Worm (Caenorhabditis elegans) whole organism, L1 larva: Measurements from ENCODE around the gene drr-1.

Experiments used
- C16A3.4 ChIP-seq: fragments of 150-350 bp; optimal IDR thresholded peaks from 2 replicates; lab custom pipeline; 2014; ENCODE audit warnings: missing biosample characterization, missing genetic modification characterization
- Y116A8C.19 ChIP-seq: sonication (generic microtip); optimal IDR thresholded peaks from 2 replicates; lab custom pipeline; 2016; ENCODE audit warnings: missing compliant biosample characterization, missing genetic modification characterization, borderline replicate concordance
- aha-1 ChIP-seq: fragments of 150-350 bp; optimal IDR thresholded peaks from 2 replicates; lab custom pipeline; 2014; ENCODE audit warnings: missing biosample characterization, missing genetic modification characterization
- alr-1 ChIP-seq: fragments of 200-800 bp; sonication (Bioruptor generic); optimal IDR thresholded peaks from 2 replicates; lab custom pipeline; 2018; ENCODE audit warnings: borderline replicate concordance, mild to moderate bottlenecking, missing genetic modification characterization, missing compliant biosample characterization
- aly-2 ChIP-seq: fragments of 150-350 bp; optimal IDR thresholded peaks from 2 replicates; lab custom pipeline; 2014; ENCODE audit warnings: missing biosample characterization, missing genetic modification characterization
- ama-1 ChIP-seq: fragments of 150-350 bp; optimal IDR thresholded peaks from 2 replicates; lab custom pipeline; 2014
- ceh-82 ChIP-seq, 3 experiments: fragments of 150-350 bp in 1 of 3; sonication (generic microtip) in 2 of 3; optimal IDR thresholded peaks; 2 replicates each; lab custom pipeline; 2014 to 2017; ENCODE audit warnings: missing biosample characterization in 3 of 3, missing genetic modification characterization in 3 of 3
- ceh-88 ChIP-seq: fragments of 200-800 bp; sonication (Bioruptor generic); IDR thresholded peaks from 2 replicates; pipeline ENCODE4 v1.3.6; 2022; ENCODE audit warnings: missing genetic modification characterization, missing compliant biosample characterization
- ceh-90 ChIP-seq: sonication (generic microtip); optimal IDR thresholded peaks from 2 replicates; lab custom pipeline; 2016; ENCODE audit warnings: missing genetic modification characterization, missing compliant biosample characterization
- dsc-1 ChIP-seq: sonication (generic microtip); optimal IDR thresholded peaks from 2 replicates; lab custom pipeline; 2016; ENCODE audit warnings: mild to moderate bottlenecking, missing genetic modification characterization, missing compliant biosample characterization
- egl-13 ChIP-seq: sonication (generic microtip); optimal IDR thresholded peaks from 2 replicates; lab custom pipeline; 2016; ENCODE audit warnings: missing genotype, missing genetic modification reagents, missing genetic modification characterization, missing compliant biosample characterization
- elt-2 ChIP-seq: sonication (generic microtip); optimal IDR thresholded peaks from 2 replicates; lab custom pipeline; 2016; ENCODE audit warnings: missing genetic modification characterization, mild to moderate bottlenecking, inconsistent platforms, missing compliant biosample characterization, missing genetic modification reagents
- ets-5 ChIP-seq: fragments of 200-800 bp; sonication (Bioruptor generic); IDR thresholded peaks from 2 replicates; pipeline ENCODE4 v1.3.6; 2022; ENCODE audit warnings: missing genetic modification characterization, missing compliant biosample characterization
- fkh-4 ChIP-seq: sonication (generic microtip); optimal IDR thresholded peaks from 2 replicates; lab custom pipeline; 2016; ENCODE audit warnings: missing compliant biosample characterization, missing genetic modification characterization, borderline replicate concordance
- fkh-8 ChIP-seq: sonication (generic microtip); optimal IDR thresholded peaks from 2 replicates; lab custom pipeline; 2016; ENCODE audit warnings: mild to moderate bottlenecking, missing genetic modification characterization, missing compliant biosample characterization
- fos-1 ChIP-seq: fragments of 150-350 bp; optimal IDR thresholded peaks from 2 replicates; lab custom pipeline; 2014; ENCODE audit warnings: missing biosample characterization, missing genetic modification characterization
- grh-1 ChIP-seq: fragments of 200-800 bp; sonication (Bioruptor generic); IDR thresholded peaks from 2 replicates; pipeline ENCODE4 v1.3.6; 2022; ENCODE audit warnings: missing genetic modification reagents, missing genetic modification characterization, missing compliant biosample characterization
- hlh-17 ChIP-seq: fragments of 200-800 bp; sonication (Bioruptor generic); optimal IDR thresholded peaks from 2 replicates; lab custom pipeline; 2018; ENCODE audit warnings: missing genetic modification characterization, mild to moderate bottlenecking, missing compliant biosample characterization, moderate library complexity, borderline replicate concordance
- irx-1 ChIP-seq: sonication (generic microtip); optimal IDR thresholded peaks from 2 replicates; lab custom pipeline; 2016; ENCODE audit warnings: missing genetic modification characterization, missing compliant biosample characterization
- isw-1 ChIP-seq: fragments of 200-800 bp; sonication (Bioruptor generic); IDR thresholded peaks from 2 replicates; pipeline ENCODE4 v1.3.6; 2022; ENCODE audit warnings: missing genetic modification characterization, missing compliant biosample characterization
- jun-1 ChIP-seq: fragments of 150-350 bp; optimal IDR thresholded peaks from 2 replicates; lab custom pipeline; 2014; ENCODE audit warnings: missing biosample characterization, missing genetic modification reagents, missing genetic modification characterization
- lin-13 ChIP-seq: fragments of 150-350 bp; optimal IDR thresholded peaks from 2 replicates; lab custom pipeline; 2014; ENCODE audit warnings: missing biosample characterization, missing genetic modification reagents, missing genetic modification characterization
- lin-14 ChIP-seq: fragments of 200-800 bp; sonication (Bioruptor generic); optimal IDR thresholded peaks from 2 replicates; lab custom pipeline; 2018; ENCODE audit warnings: mild to moderate bottlenecking, missing genetic modification characterization, moderate library complexity, missing compliant biosample characterization
- lin-15B ChIP-seq: fragments of 150-350 bp; sonication (generic microtip); optimal IDR thresholded peaks from 3 replicates; lab custom pipeline; 2014; ENCODE audit warnings: missing biosample characterization, missing genetic modification characterization
- lir-3 ChIP-seq: sonication (generic microtip); optimal IDR thresholded peaks from 2 replicates; lab custom pipeline; 2016; ENCODE audit warnings: mild to moderate bottlenecking, missing genetic modification characterization, moderate library complexity, missing compliant biosample characterization; ENCODE audit not compliant: poor library complexity
- lsy-2 ChIP-seq, 2 experiments: fragments of 150-350 bp; optimal IDR thresholded peaks; 2 replicates each; lab custom pipeline; 2014; ENCODE audit warnings: missing biosample characterization in 2 of 2, missing genetic modification characterization in 2 of 2
- mab-9 ChIP-seq: fragments of 200-800 bp; sonication (Bioruptor generic); IDR thresholded peaks from 2 replicates; pipeline ENCODE4 v1.3.6; 2022; ENCODE audit warnings: missing genetic modification reagents, missing genetic modification characterization, missing compliant biosample characterization
- mdl-1 ChIP-seq, 2 experiments: fragments of 150-350 bp; optimal IDR thresholded peaks; 2 replicates each; lab custom pipeline; 2014 to 2017; ENCODE audit warnings: missing biosample characterization in 2 of 2, missing genetic modification characterization in 2 of 2, inconsistent platforms in 1 of 2
- mef-2 ChIP-seq: fragments of 150-350 bp; optimal IDR thresholded peaks from 2 replicates; lab custom pipeline; 2014; ENCODE audit warnings: missing biosample characterization, missing genetic modification characterization
- mep-1 ChIP-seq: fragments of 150-350 bp; optimal IDR thresholded peaks from 2 replicates; lab custom pipeline; 2014; ENCODE audit warnings: missing biosample characterization, missing genetic modification characterization
- nhr-12 ChIP-seq: sonication (generic microtip); optimal IDR thresholded peaks from 2 replicates; lab custom pipeline; 2017; ENCODE audit warnings: missing biosample characterization, missing genetic modification characterization
- nhr-19 ChIP-seq: fragments of 200-800 bp; sonication (Bioruptor generic); conservative IDR thresholded peaks from 2 replicates; pipeline ENCODE4 v1.3.6; 2022; ENCODE audit warnings: missing genetic modification characterization, missing compliant biosample characterization
- nhr-20 ChIP-seq: sonication (generic microtip); optimal IDR thresholded peaks from 2 replicates; lab custom pipeline; 2016; ENCODE audit warnings: mild to moderate bottlenecking, missing genetic modification characterization, missing compliant biosample characterization
- nhr-237 ChIP-seq: fragments of 150-350 bp; optimal IDR thresholded peaks from 2 replicates; lab custom pipeline; 2014; ENCODE audit warnings: missing biosample characterization, missing genetic modification characterization
- nhr-28 ChIP-seq: fragments of 150-350 bp; optimal IDR thresholded peaks from 2 replicates; lab custom pipeline; 2014; ENCODE audit warnings: missing biosample characterization, missing genetic modification characterization
- nhr-47 ChIP-seq: sonication (generic microtip); optimal IDR thresholded peaks from 2 replicates; lab custom pipeline; 2016; ENCODE audit warnings: mild to moderate bottlenecking, missing genetic modification characterization, moderate library complexity, missing compliant biosample characterization
- pag-3 ChIP-seq: sonication (generic microtip); optimal IDR thresholded peaks from 2 replicates; lab custom pipeline; 2017; ENCODE audit warnings: missing genetic modification characterization, mild to moderate bottlenecking, missing compliant biosample characterization, antibody characterized with exemption, borderline replicate concordance; ENCODE audit not compliant: insufficient read depth
- pqm-1 ChIP-seq: sonication (generic microtip); optimal IDR thresholded peaks from 3 replicates; lab custom pipeline; 2017; ENCODE audit warnings: missing biosample characterization, missing genetic modification characterization
- rnt-1 ChIP-seq: sonication (generic microtip); optimal IDR thresholded peaks from 2 replicates; lab custom pipeline; 2016; ENCODE audit warnings: mild to moderate bottlenecking, missing genetic modification characterization, moderate library complexity, missing compliant biosample characterization
- snpc-4 ChIP-seq: fragments of 150-350 bp; optimal IDR thresholded peaks from 2 replicates; lab custom pipeline; 2014; ENCODE audit warnings: missing biosample characterization, missing genetic modification characterization
- sptf-1 ChIP-seq: fragments of 150-350 bp; optimal IDR thresholded peaks from 2 replicates; lab custom pipeline; 2014; ENCODE audit warnings: missing biosample characterization, missing genetic modification characterization
- tbx-2 ChIP-seq: sonication (generic microtip); optimal IDR thresholded peaks from 2 replicates; lab custom pipeline; 2016; ENCODE audit warnings: missing genetic modification characterization, missing compliant biosample characterization
- unc-30 ChIP-seq: sonication (generic microtip); optimal IDR thresholded peaks from 2 replicates; lab custom pipeline; 2017; ENCODE audit warnings: missing biosample characterization, missing genetic modification characterization
- unc-62 ChIP-seq: fragments of 150-350 bp; optimal IDR thresholded peaks from 2 replicates; lab custom pipeline; 2014; ENCODE audit warnings: missing biosample characterization, missing genetic modification reagents, missing genetic modification characterization
- unc-86 ChIP-seq: sonication (generic microtip); optimal IDR thresholded peaks from 2 replicates; lab custom pipeline; 2016; ENCODE audit warnings: missing genetic modification characterization, missing compliant biosample characterization
- unc-98 ChIP-seq: fragments of 200-800 bp; sonication (Bioruptor generic); IDR thresholded peaks from 2 replicates; pipeline ENCODE4 v1.3.6; 2022; ENCODE audit warnings: missing genetic modification characterization, missing compliant biosample characterization
- vab-15 ChIP-seq: sonication (generic microtip); optimal IDR thresholded peaks from 2 replicates; lab custom pipeline; 2017; ENCODE audit warnings: missing genotype, mild to moderate bottlenecking, missing genetic modification characterization, missing compliant biosample characterization
- ztf-11 ChIP-seq, 2 experiments: sonication (generic microtip); optimal IDR thresholded peaks; 2 replicates each; lab custom pipeline; 2016 to 2017; ENCODE audit warnings: missing genetic modification characterization in 2 of 2, missing biosample characterization in 1 of 2, missing compliant biosample characterization in 1 of 2

Gene drr-1

DNA sequence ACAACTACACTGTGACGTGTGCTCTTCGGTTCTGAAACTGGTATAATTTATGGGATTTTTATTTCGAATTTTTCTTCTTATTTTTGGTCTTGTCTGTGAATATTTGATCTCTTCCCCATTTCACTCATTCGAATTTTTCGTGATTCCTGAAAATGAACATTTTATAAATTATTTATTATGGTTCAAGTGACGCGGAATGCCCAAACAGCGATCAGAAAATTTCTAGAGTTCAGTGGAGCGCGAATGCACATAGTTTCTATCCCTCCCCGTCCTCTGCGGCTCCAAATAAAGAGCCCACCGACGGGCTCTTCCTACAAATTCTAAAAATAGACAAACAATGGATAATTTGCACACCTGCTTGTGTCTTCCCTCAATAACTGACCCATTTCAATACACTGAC, 8.0 kb upstream of the drr-1 start, which contains the start of gene F54F11.1:
Gene F54F11.1, plus strand, starts transcription at position 301 of the 400 bp plus-strand sequence.
- TF ChIP-seq pqm-1 (tag; lab: Kevin White, UChicago) = no peak
- TF ChIP-seq unc-86 (tag; lab: Kevin White, UChicago) = peak; percentile 39
- no peak for TF ChIP-seq ceh-82 (tag; optimal IDR thresholded peaks at IDR 0.05; lab: Kevin White, UChicago)
- TF ChIP-seq, all 84 proteins: peak for 1

- TF ChIP-seq fkh-8 (tag; lab: Kevin White, UChicago) (no peak), Y116A8C.19 (no peak), C16A3.4 (tag; lab: Kevin White, UChicago) (no peak), nhr-47 (tag; lab: Kevin White, UChicago) (no peak), dsc-1 (tag; lab: Kevin White, UChicago) (no peak), lin-13 (GFP tag; lab: Kevin White, UChicago) (no peak), pag-3 (no peak), lsy-2 (tag; optimal IDR thresholded peaks at IDR 0.05; lab: Kevin White, UChicago) (no peak), aly-2 (no peak), mef-2 (tag; lab: Kevin White, UChicago) (no peak), egl-13 (tag; lab: Kevin White, UChicago) (no peak), isw-1 (GFP tag; lab: Robert Waterston, UW) (no peak), irx-1 (tag; lab: Kevin White, UChicago) (no peak), ets-5 (no peak)
- TF ChIP-seq, all 84 proteins: peak for 0
Measured at ce11 chrII:13501575-13501974, 5.9 kb upstream of the drr-1 start, which contains the start of gene F45H10.5. Gene F45H10.5, plus strand, starts transcription at chrII:13501875.

ce11 chrII:13500582-13500981, 4.9 kb upstream of the drr-1 start:
- TF ChIP-seq nhr-237 = no peak
- 0 out of 2 replicates have a peak, but pooled peaks have one; percentile 4 for TF ChIP-seq nhr-19 (GFP tag; lab: Robert Waterston, UW)
- no peak for TF ChIP-seq mef-2 (tag; lab: Kevin White, UChicago)
- no peak for TF ChIP-seq nhr-12 (tag; lab: Kevin White, UChicago)
- TF ChIP-seq fkh-4 (tag; lab: Kevin White, UChicago) = no peak
- no peak for TF ChIP-seq snpc-4 (tag; lab: Kevin White, UChicago)
- no peak for TF ChIP-seq lir-3 (tag; lab: Kevin White, UChicago)
- TF ChIP-seq hlh-17 (GFP tag; lab: Kevin White, UChicago) = no peak
- no peak for TF ChIP-seq ztf-11 (tag; optimal IDR thresholded peaks at IDR 0.05; lab: Kevin White, UChicago)
- peak; percentile 43 for TF ChIP-seq lin-14
- no peak for TF ChIP-seq mdl-1 (tag; optimal IDR thresholded peaks at IDR 0.05; lab: Kevin White, UChicago)
- no peak for TF ChIP-seq elt-2 (tag; lab: Kevin White, UChicago)
- TF ChIP-seq nhr-20 (tag; lab: Kevin White, UChicago) = no peak
- no peak for TF ChIP-seq lin-15B (tag; lab: Kevin White, UChicago)
- no peak for TF ChIP-seq sptf-1 (tag; lab: Kevin White, UChicago)
- TF ChIP-seq unc-98 (GFP tag; lab: Robert Waterston, UW) = no peak
- peak; percentile 66 for TF ChIP-seq rnt-1 (tag; lab: Kevin White, UChicago)
- no peak for TF ChIP-seq grh-1 (GFP tag; lab: Robert Waterston, UW)
- TF ChIP-seq ama-1 (lab: Kevin White, UChicago) = no peak

ce11 chrII:13494762-13495161, 938 bp downstream of the drr-1 start:
- TF ChIP-seq aha-1 (tag; lab: Kevin White, UChicago) (no peak), isw-1 (GFP tag; lab: Robert Waterston, UW) (no peak; the same call in 1 of the 2 replicates), mep-1 (tag; lab: Kevin White, UChicago) (peak; percentile 66), unc-86 (tag; lab: Kevin White, UChicago) (no peak), unc-30 (tag; lab: Kevin White, UChicago) (no peak), jun-1 (no peak), alr-1 (tag; lab: Kevin White, UChicago) (no peak), fkh-8 (tag; lab: Kevin White, UChicago) (no peak), mab-9 (GFP tag; lab: Robert Waterston, UW) (no peak), nhr-28 (tag; lab: Kevin White, UChicago) (peak; percentile 11), vab-15 (no peak), ceh-88 (GFP tag; lab: Robert Waterston, UW) (no peak), unc-62 (GFP tag; lab: Kevin White, UChicago) (no peak), pag-3 (no peak), tbx-2 (tag; lab: Kevin White, UChicago) (peak; percentile 9), fos-1 (tag; lab: Kevin White, UChicago) (no peak), ceh-90 (no peak), nhr-12 (tag; lab: Kevin White, UChicago) (no peak)
